Fruit fly (Drosophila melanogaster) whole organism, embryonic: ENCODE data around the gene CG10638.

Experiments
- CG11504 ChIP-seq: fragments of 200-800 bp; sonication (Bioruptor generic); optimal IDR thresholded peaks from 3 replicates; lab custom pipeline; 2019; ENCODE audit warnings: missing biosample characterization, mild to moderate bottlenecking, missing genetic modification characterization, moderate library complexity
- CG12299 ChIP-seq: fragments of 200-800 bp; sonication (Bioruptor generic); optimal IDR thresholded peaks from 2 replicates; lab custom pipeline; 2018; ENCODE audit warnings: missing biosample characterization, mild to moderate bottlenecking, missing genetic modification characterization
- CG12391 ChIP-seq: fragments of 200-800 bp; sonication (Bioruptor generic); optimal IDR thresholded peaks from 3 replicates; lab custom pipeline; 2018; ENCODE audit warnings: missing biosample characterization, mild to moderate bottlenecking, missing genetic modification characterization, moderate library complexity
- CG12769 ChIP-seq: fragments of 200-800 bp; sonication (Bioruptor generic); optimal IDR thresholded peaks from 2 replicates; lab custom pipeline; 2019; ENCODE audit warnings: missing biosample characterization, mild to moderate bottlenecking, missing genetic modification characterization, moderate library complexity
- CG12942 ChIP-seq: fragments of 200-800 bp; sonication (Bioruptor generic); optimal IDR thresholded peaks from 3 replicates; lab custom pipeline; 2016; ENCODE audit warnings: missing biosample characterization, missing genetic modification characterization
- CG13624 ChIP-seq: fragments of 200-800 bp; sonication (Bioruptor generic); optimal IDR thresholded peaks from 2 replicates; lab custom pipeline; 2016; ENCODE audit warnings: missing biosample characterization, missing genetic modification characterization
- CG1529 ChIP-seq: fragments of 200-800 bp; sonication (Bioruptor generic); optimal IDR thresholded peaks from 3 replicates; lab custom pipeline; 2018; ENCODE audit warnings: missing biosample characterization, missing genetic modification characterization
- CG16813 ChIP-seq: fragments of 200-800 bp; sonication (Bioruptor generic); IDR thresholded peaks from 3 replicates; pipeline ENCODE4 v1.3.6; 2022; ENCODE audit warnings: missing biosample characterization, missing genetic modification characterization; ENCODE audit not compliant: partially characterized antibody
- CG16815 ChIP-seq: fragments of 200-800 bp; sonication (Bioruptor generic); optimal IDR thresholded peaks from 3 replicates; lab custom pipeline; 2017; ENCODE audit warnings: missing biosample characterization, mild to moderate bottlenecking, missing genetic modification characterization
- CG18011 ChIP-seq: fragments of 200-800 bp; sonication (Bioruptor generic); optimal IDR thresholded peaks from 2 replicates; lab custom pipeline; 2017; ENCODE audit warnings: missing biosample characterization, missing genetic modification characterization, mild to moderate bottlenecking, moderate library complexity, missing genotype
- CG2199 ChIP-seq: fragments of 200-800 bp; sonication (Bioruptor generic); IDR thresholded peaks from 3 replicates; pipeline ENCODE4 v1.3.6; 2022; ENCODE audit warnings: missing biosample characterization, missing genetic modification characterization
- CG2678 ChIP-seq: fragments of 200-800 bp; sonication (Bioruptor generic); optimal IDR thresholded peaks from 3 replicates; lab custom pipeline; 2019; ENCODE audit warnings: missing biosample characterization, mild to moderate bottlenecking, missing genetic modification characterization, moderate library complexity
- CG30403 ChIP-seq: fragments of 200-800 bp; sonication (Bioruptor generic); optimal IDR thresholded peaks from 3 replicates; lab custom pipeline; 2016; ENCODE audit warnings: missing biosample characterization, missing genetic modification characterization
- CG3281 ChIP-seq: fragments of 200-800 bp; sonication (Bioruptor generic); optimal IDR thresholded peaks from 3 replicates; lab custom pipeline; 2017; ENCODE audit warnings: missing biosample characterization, mild to moderate bottlenecking, missing genetic modification characterization
- CG3726 ChIP-seq: fragments of 200-800 bp; sonication (Bioruptor generic); IDR thresholded peaks from 3 replicates; pipeline ENCODE4, ENCODE4 v1.3.6; 2022; ENCODE audit warnings: missing biosample characterization, missing genetic modification characterization
- CG4282 ChIP-seq: fragments of 200-800 bp; sonication (Bioruptor generic); optimal IDR thresholded peaks from 2 replicates; lab custom pipeline; 2016; ENCODE audit warnings: missing biosample characterization, missing genetic modification characterization
- CG5245 ChIP-seq: fragments of 200-800 bp; sonication (Bioruptor generic); optimal IDR thresholded peaks from 3 replicates; lab custom pipeline; 2016; ENCODE audit warnings: missing biosample characterization, missing genetic modification characterization
- CG5953 ChIP-seq: fragments of 200-800 bp; sonication (Bioruptor generic); IDR thresholded peaks from 2 replicates; pipeline ENCODE4 v1.3.6; 2022; ENCODE audit warnings: missing biosample characterization, missing genetic modification characterization
- CG6765 ChIP-seq: fragments of 200-800 bp; sonication (Bioruptor generic); optimal IDR thresholded peaks from 3 replicates; lab custom pipeline; 2017; ENCODE audit warnings: missing biosample characterization, mild to moderate bottlenecking, missing genetic modification characterization
- CG6791 ChIP-seq: fragments of 200-800 bp; sonication (Bioruptor generic); IDR thresholded peaks from 3 replicates; pipeline ENCODE4 v1.3.6; 2022; ENCODE audit warnings: missing biosample characterization, missing genetic modification characterization; ENCODE audit not compliant: partially characterized antibody
- CG8290 ChIP-seq, 3 experiments: fragments of 200-800 bp; sonication (Bioruptor generic); optimal IDR thresholded peaks; 2 replicates each; lab custom pipeline; 2016 to 2019; ENCODE audit warnings: missing biosample characterization in 3 of 3, missing genetic modification characterization in 3 of 3, mild to moderate bottlenecking in 2 of 3, moderate library complexity in 1 of 3
- CG9797 ChIP-seq: fragments of 200-800 bp; sonication (Bioruptor generic); optimal IDR thresholded peaks from 3 replicates; lab custom pipeline; 2018; ENCODE audit warnings: missing biosample characterization, mild to moderate bottlenecking, missing genetic modification characterization
- Camta ChIP-seq: fragments of 200-800 bp; sonication (Bioruptor generic); optimal IDR thresholded peaks from 2 replicates; lab custom pipeline; 2016; ENCODE audit warnings: missing biosample characterization, missing genetic modification characterization
- Chrac-16 ChIP-seq: fragments of 200-800 bp; sonication (Bioruptor generic); optimal IDR thresholded peaks from 3 replicates; lab custom pipeline; 2016; ENCODE audit warnings: missing biosample characterization, missing genetic modification characterization
- Dek ChIP-seq: fragments of 200-800 bp; sonication (Bioruptor generic); optimal IDR thresholded peaks from 3 replicates; lab custom pipeline; 2019; ENCODE audit warnings: missing biosample characterization, mild to moderate bottlenecking, missing genetic modification characterization, moderate library complexity
- Doc3 ChIP-seq: fragments of 200-800 bp; sonication (Bioruptor generic); IDR thresholded peaks from 3 replicates; pipeline ENCODE4 v1.3.6; 2022; ENCODE audit warnings: missing biosample characterization, missing genetic modification characterization; ENCODE audit not compliant: partially characterized antibody
- Dp ChIP-seq: fragments of 200-800 bp; sonication (Bioruptor generic); optimal IDR thresholded peaks from 2 replicates; lab custom pipeline; 2018; ENCODE audit warnings: missing biosample characterization, mild to moderate bottlenecking, missing genetic modification characterization, moderate library complexity
- Fer1 ChIP-seq: fragments of 200-800 bp; sonication (Bioruptor generic); optimal IDR thresholded peaks from 2 replicates; lab custom pipeline; 2017; ENCODE audit warnings: missing biosample characterization, mild to moderate bottlenecking, missing genetic modification characterization
- HLHmδ ChIP-seq: fragments of 200-800 bp; sonication (Bioruptor generic); optimal IDR thresholded peaks from 2 replicates; lab custom pipeline; 2018; ENCODE audit warnings: missing biosample characterization, mild to moderate bottlenecking, missing genetic modification characterization, moderate library complexity
- Mad ChIP-seq: fragments of 200-800 bp; sonication (Bioruptor generic); optimal IDR thresholded peaks from 2 replicates; lab custom pipeline; 2016; ENCODE audit warnings: missing biosample characterization, missing genetic modification characterization
- Pdp1 ChIP-seq, 2 experiments: fragments of 200-800 bp; sonication (Bioruptor generic); optimal IDR thresholded peaks; 3 replicates each; lab custom pipeline; 2016; ENCODE audit warnings: missing biosample characterization in 2 of 2, missing genetic modification characterization in 2 of 2, mild to moderate bottlenecking in 1 of 2, moderate library complexity in 1 of 2
- Ptx1 ChIP-seq: fragments of 200-800 bp; sonication (Bioruptor generic); IDR thresholded peaks from 2 replicates; pipeline ENCODE4 v1.3.6; 2022; ENCODE audit warnings: missing biosample characterization, missing genetic modification characterization
- Rx ChIP-seq: fragments of 200-800 bp; sonication (Bioruptor generic); IDR thresholded peaks from 2 replicates; pipeline ENCODE4 v1.3.6; 2022; ENCODE audit warnings: missing biosample characterization, missing genetic modification characterization
- Scr ChIP-seq: fragments of 200-800 bp; sonication (Bioruptor generic); IDR thresholded peaks from 2 replicates; pipeline ENCODE4 v1.3.6; 2022; ENCODE audit warnings: missing biosample characterization, missing genetic modification characterization; ENCODE audit not compliant: partially characterized antibody
- Sox100B ChIP-seq: fragments of 200-800 bp; sonication (Bioruptor generic); optimal IDR thresholded peaks from 3 replicates; lab custom pipeline; 2018; ENCODE audit warnings: missing biosample characterization, mild to moderate bottlenecking, missing genetic modification characterization
- ac ChIP-seq: fragments of 200-800 bp; sonication (Bioruptor generic); optimal IDR thresholded peaks from 3 replicates; lab custom pipeline; 2017; ENCODE audit warnings: missing biosample characterization, mild to moderate bottlenecking, missing genetic modification characterization
- crp ChIP-seq, 2 experiments: fragments of 200-800 bp; sonication (Bioruptor generic); optimal IDR thresholded peaks; 2 replicates in 1 of 2; 3 replicates in 1 of 2; lab custom pipeline; 2017; ENCODE audit warnings: missing biosample characterization in 2 of 2, missing genetic modification characterization in 2 of 2, mild to moderate bottlenecking in 1 of 2, moderate library complexity in 1 of 2
- dimm ChIP-seq: fragments of 200-800 bp; sonication (Bioruptor generic); IDR thresholded peaks from 2 replicates; pipeline ENCODE4 v1.3.6; 2022; ENCODE audit warnings: missing biosample characterization, missing genetic modification characterization
- fd96Cb ChIP-seq: fragments of 200-800 bp; sonication (Bioruptor generic); optimal IDR thresholded peaks from 2 replicates; lab custom pipeline; 2018; ENCODE audit warnings: missing biosample characterization, mild to moderate bottlenecking, missing genetic modification characterization, moderate library complexity
- jing ChIP-seq: fragments of 200-800 bp; sonication (Bioruptor generic); optimal IDR thresholded peaks from 2 replicates; lab custom pipeline; 2018; ENCODE audit warnings: missing biosample characterization, mild to moderate bottlenecking, missing genetic modification characterization
- jumu ChIP-seq: fragments of 200-800 bp; sonication (Bioruptor generic); optimal IDR thresholded peaks from 3 replicates; lab custom pipeline; 2016; ENCODE audit warnings: missing biosample characterization, missing genetic modification characterization
- lab ChIP-seq: fragments of 200-800 bp; sonication (Bioruptor generic); optimal IDR thresholded peaks from 3 replicates; lab custom pipeline; 2017; ENCODE audit warnings: missing biosample characterization, missing genetic modification characterization, mild to moderate bottlenecking, moderate library complexity, missing genetic modification reagents
- lola ChIP-seq, 3 experiments: fragments of >200 bp in 2 of 3; fragments of 200-800 bp in 1 of 3; sonication (Bioruptor generic) in 1 of 3; optimal IDR thresholded peaks; 2 replicates each; lab custom pipeline; 2017 to 2019; ENCODE audit warnings: missing biosample characterization in 3 of 3, missing genetic modification characterization in 3 of 3, mild to moderate bottlenecking in 1 of 3, moderate library complexity in 1 of 3
- phol ChIP-seq: fragments of 200-800 bp; sonication (Bioruptor generic); optimal IDR thresholded peaks from 3 replicates; lab custom pipeline; 2018; ENCODE audit warnings: missing biosample characterization, mild to moderate bottlenecking, missing genetic modification characterization, moderate library complexity
- pum ChIP-seq: fragments of 200-800 bp; sonication (Bioruptor generic); optimal IDR thresholded peaks from 2 replicates; lab custom pipeline; 2016; ENCODE audit warnings: missing biosample characterization, missing genetic modification characterization
- sc ChIP-seq, 3 experiments: fragments of >200 bp in 2 of 3; fragments of 200-800 bp in 1 of 3; sonication (Bioruptor generic) in 1 of 3; optimal IDR thresholded peaks; 2 replicates in 2 of 3; 3 replicates in 1 of 3; lab custom pipeline; 2017; ENCODE audit warnings: mild to moderate bottlenecking in 1 of 3, missing biosample characterization in 1 of 3, missing genetic modification characterization in 1 of 3, missing genetic modification reagents in 1 of 3
- schlank ChIP-seq: fragments of 200-800 bp; sonication (Bioruptor generic); optimal IDR thresholded peaks from 2 replicates; lab custom pipeline; 2018; ENCODE audit warnings: missing biosample characterization, mild to moderate bottlenecking, missing genetic modification characterization
- sqz ChIP-seq: fragments of 200-800 bp; sonication (Bioruptor generic); optimal IDR thresholded peaks from 3 replicates; lab custom pipeline; 2018; ENCODE audit warnings: missing biosample characterization, mild to moderate bottlenecking, missing genetic modification characterization

The CG10638 gene

DNA sequence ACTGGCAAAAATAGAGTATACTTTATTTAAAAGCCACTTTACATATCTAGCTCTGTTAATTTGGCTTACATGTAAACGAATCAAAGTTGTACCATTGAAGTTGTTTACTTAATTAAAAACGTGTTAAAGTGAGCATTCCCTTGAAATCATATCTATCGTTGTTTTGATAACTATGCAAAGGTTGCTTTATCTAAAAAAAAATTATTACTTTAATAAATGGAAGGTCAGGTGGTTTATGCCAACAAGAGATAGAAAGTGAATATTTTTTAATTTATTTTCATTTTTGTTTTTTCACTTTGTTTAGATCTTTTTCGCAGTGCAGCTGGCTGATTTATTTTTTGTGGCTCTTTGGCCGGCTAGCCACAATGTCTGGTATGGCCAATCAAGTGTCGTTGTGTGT, 18.2 kb downstream of the CG10638 start (continued):
- TF ChIP-seq Ptx1 (GFP tag; lab: Robert Waterston, UW) (peak; percentile 79), dimm (peak; percentile 43; the same call in 1 of the 2 replicates), schlank (tag; lab: Kevin White, UChicago) (no peak), CG5245 (GFP tag; lab: Kevin White, UChicago) (peak; percentile 36), crp (GFP tag; optimal IDR thresholded peaks at IDR 0.05; lab: Kevin White, UChicago) (peak in 1 of 2 experiments; percentile 16), CG4282 (GFP tag; lab: Kevin White, UChicago) (no peak), CG6791 (GFP tag; lab: Robert Waterston, UW) (no peak), jumu (peak; percentile 22), jing (GFP tag; lab: Kevin White, UChicago) (peak; percentile 42), CG3726 (no peak), sqz (peak; percentile 79), CG8290 (GFP tag; optimal IDR thresholded peaks at IDR 0.05; lab: Kevin White, UChicago) (no peak), CG8290 (tag; optimal IDR thresholded peaks at IDR 0.05; lab: Kevin White, UChicago) (no peak), Fer1 (peak; percentile 72), Rx (GFP tag; lab: Robert Waterston, UW) (peak; percentile 49), CG12769 (tag; lab: Kevin White, UChicago) (no peak), ac (no peak), CG2678 (tag; lab: Kevin White, UChicago) (peak; percentile 88), phol (peak; percentile 86), CG3281 (GFP tag; lab: Kevin White, UChicago) (peak; percentile 41), CG30403 (GFP tag; lab: Kevin White, UChicago) (peak; percentile 82), CG1529 (GFP tag; lab: Kevin White, UChicago) (peak; percentile 71), Doc3 (GFP tag; lab: Robert Waterston, UW) (no peak), Sox100B (peak; percentile 86), lab (GFP tag; lab: Kevin White, UChicago) (peak; percentile 68), Chrac-16 (GFP tag; lab: Kevin White, UChicago) (peak; percentile 61), Dp (GFP tag; lab: Kevin White, UChicago) (no peak), CG5953 (GFP tag; lab: Robert Waterston, UW) (no peak), CG13624 (GFP tag; lab: Kevin White, UChicago) (peak; percentile 23), Camta (peak; percentile 68), pum (GFP tag; lab: Kevin White, UChicago) (peak; percentile 57), CG2199 (GFP tag; lab: Robert Waterston, UW) (no peak), Mad (GFP tag; lab: Kevin White, UChicago) (peak; percentile 64), fd96Cb (peak; percentile 84), CG16813 (GFP tag; lab: Robert Waterston, UW) (no peak), CG12391 (peak; percentile 81), CG6765 (peak; percentile 54), sc (optimal IDR thresholded peaks at IDR 0.05; lab: Kevin White, UChicago) (no peak), sc (GFP tag; optimal IDR thresholded peaks at IDR 0.05; lab: Kevin White, UChicago) (peak; percentile 61), lola (GFP tag; optimal IDR thresholded peaks at IDR 0.05; lab: Kevin White, UChicago) (peak in 1 of 3 experiments; percentile 54), CG9797 (no peak), CG16815 (GFP tag; lab: Kevin White, UChicago) (peak; percentile 49), Dek (peak; percentile 63), CG12942 (GFP tag; lab: Kevin White, UChicago) (peak; percentile 64), Scr (no peak), Pdp1 (GFP tag; optimal IDR thresholded peaks at IDR 0.05; lab: Kevin White, UChicago) (peak; percentile 42 to 57), CG12299 (tag; lab: Kevin White, UChicago) (peak; percentile 37), CG11504 (tag; lab: Kevin White, UChicago) (peak; percentile 91), HLHmδ (GFP tag; lab: Kevin White, UChicago) (no peak), CG18011 (GFP tag; lab: Kevin White, UChicago) (peak; percentile 7)
